Worm (Caenorhabditis elegans): ENCODE measurements around the gene F58H1.5.

DNA sequence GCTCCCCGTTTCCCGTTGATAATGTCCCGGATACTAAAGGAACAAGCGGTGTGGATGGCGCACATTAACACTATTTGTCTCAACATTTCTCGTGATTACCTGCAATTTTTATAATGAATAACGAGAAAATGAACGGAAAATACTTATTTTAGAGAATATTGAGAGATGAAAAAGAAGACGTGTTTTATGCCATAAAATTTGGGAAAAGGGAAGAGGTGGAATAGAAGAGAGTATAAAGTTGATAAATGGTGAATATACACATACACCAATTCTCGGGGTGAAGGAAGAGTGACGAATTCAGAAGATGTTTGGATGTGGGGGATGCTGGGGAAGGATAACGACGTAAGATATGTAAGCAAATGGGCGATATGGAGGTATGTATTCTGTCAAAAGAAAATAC lies 6.5 kb downstream of the F58H1.5 start, which contains the start of gene F58H1.7:
- TF ChIP-seq fkh-10 (GFP tag; optimal IDR thresholded peaks at IDR 0.05) (no peak), unc-42 (tag; optimal IDR thresholded peaks at IDR 0.05) (no peak), pha-4 (tag; optimal IDR thresholded peaks at IDR 0.05) (no peak), T23F11.4 (GFP tag; optimal IDR thresholded peaks at IDR 0.05) (no peak), sox-4 (tag; optimal IDR thresholded peaks at IDR 0.05) (no peak), hlh-13 (GFP tag; optimal IDR thresholded peaks at IDR 0.05) (no peak), nfya-1 (tag; optimal IDR thresholded peaks at IDR 0.05) (no peak), ceh-6 (GFP tag; optimal IDR thresholded peaks at IDR 0.05) (no peak), ama-1 (optimal IDR thresholded peaks at IDR 0.05) (no peak), elt-4 (tag; optimal IDR thresholded peaks at IDR 0.05) (no peak), ceh-19 (GFP tag; optimal IDR thresholded peaks at IDR 0.05) (no peak), pqm-1 (tag; optimal IDR thresholded peaks at IDR 0.05) (no peak)

Measured in whole organism, late embryonic.